Worm (Caenorhabditis elegans): ENCODE data around the gene delm-1.

The delm-1 gene

DNA sequence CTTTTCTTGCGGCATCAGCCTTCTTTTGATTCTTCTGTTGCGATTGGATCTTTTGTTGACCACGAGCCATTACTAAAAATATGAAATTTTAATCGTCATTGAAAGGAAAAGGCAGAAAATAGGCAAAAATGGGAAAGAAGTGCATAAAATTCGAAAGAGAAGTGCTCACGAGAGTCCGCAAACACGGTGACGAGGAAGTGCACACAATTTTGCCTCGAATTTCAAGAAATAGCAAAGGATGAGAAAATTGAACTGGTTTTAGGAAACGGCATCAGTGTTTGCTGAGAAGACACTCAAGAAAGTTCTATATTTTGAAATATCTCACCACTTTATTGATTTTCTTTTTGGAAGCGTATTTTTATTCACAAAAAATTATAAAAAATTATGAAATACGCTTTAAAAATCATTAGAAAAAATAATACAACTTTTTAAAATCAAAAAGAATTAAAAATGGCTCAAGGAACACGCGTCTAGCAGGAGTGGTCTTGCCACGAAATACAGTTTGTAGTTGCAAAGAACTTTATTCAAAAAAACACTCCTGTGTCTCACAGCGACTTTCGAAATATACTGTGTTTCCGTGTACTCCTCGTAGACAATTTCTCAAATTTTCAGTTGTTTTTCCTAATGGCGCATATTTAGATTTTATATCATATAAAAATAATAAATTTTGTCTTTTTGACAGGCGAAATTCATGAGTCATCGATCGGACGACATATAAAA, 39.0 kb downstream of the delm-1 start, which contains the start of the genes znf-706 and cpna-3 (continued):
- TF ChIP-seq K12H6.12 (tag; optimal IDR thresholded peaks at IDR 0.05) (no peak), zim-3 (tag; optimal IDR thresholded peaks at IDR 0.05) (no peak), lin-35 (GFP tag; optimal IDR thresholded peaks at IDR 0.05) (no peak), B0261.1 (tag; optimal IDR thresholded peaks at IDR 0.05) (no peak), K11D2.4 (GFP tag; IDR thresholded peaks at IDR 0.05) (no peak), F23B12.7 (tag; optimal IDR thresholded peaks at IDR 0.05; ENCODE audit: insufficient read depth) (peak; percentile 36), ztf-26 (tag; optimal IDR thresholded peaks at IDR 0.05) (no peak), ceh-40 (GFP tag; IDR thresholded peaks at IDR 0.05) (no peak), snpc-4 (GFP tag; optimal IDR thresholded peaks at IDR 0.05) (no peak), snpc-4 (tag; optimal IDR thresholded peaks at IDR 0.05) (peak in 2 of 4 experiments; percentile 21 to 62), rec-8 (tag; optimal IDR thresholded peaks at IDR 0.05) (no peak), lag-1 (GFP tag; IDR thresholded peaks at IDR 0.05) (no peak), ceh-100 (GFP tag; IDR thresholded peaks at IDR 0.05) (no peak), Y53G8AR.9 (GFP tag; conservative IDR thresholded peaks at IDR 0.05) (no peak), Y56A3A.18 (GFP tag; IDR thresholded peaks at IDR 0.05) (no peak), ztf-25 (GFP tag; IDR thresholded peaks at IDR 0.05) (no peak), madf-10 (tag; optimal IDR thresholded peaks at IDR 0.05) (no peak), dpff-1 (tag; optimal IDR thresholded peaks at IDR 0.05) (no peak), madf-8 (GFP tag; conservative IDR thresholded peaks at IDR 0.05) (peak; percentile 61), tlf-1 (GFP tag; optimal IDR thresholded peaks at IDR 0.05) (no peak), lsy-27 (tag; optimal IDR thresholded peaks at IDR 0.05; ENCODE audit: borderline replicate concordance, insufficient read depth) (no peak), pbrm-1 (GFP tag; IDR thresholded peaks at IDR 0.05) (no peak), sdz-38 (tag; optimal IDR thresholded peaks at IDR 0.05) (no peak), somi-1 (GFP tag; optimal IDR thresholded peaks at IDR 0.05) (no peak), D2030.7 (GFP tag; IDR thresholded peaks at IDR 0.05) (no peak), lin-54 (GFP tag; optimal IDR thresholded peaks at IDR 0.05) (peak; percentile 57), zfh-2 (GFP tag; conservative IDR thresholded peaks at IDR 0.05) (no peak), egl-44 (GFP tag; IDR thresholded peaks at IDR 0.05) (no peak), let-526 (GFP tag; IDR thresholded peaks at IDR 0.05) (no peak), tbx-9 (tag; optimal IDR thresholded peaks at IDR 0.05; ENCODE audit: borderline replicate concordance) (no peak), ceh-27 (GFP tag; optimal IDR thresholded peaks at IDR 0.05) (no peak), ets-4 (GFP tag; optimal IDR thresholded peaks at IDR 0.05) (no peak), lsl-1 (GFP tag; optimal IDR thresholded peaks at IDR 0.05) (peak; percentile 91), F22D6.2 (tag; optimal IDR thresholded peaks at IDR 0.05) (no peak), tbp1 (GFP tag; optimal IDR thresholded peaks at IDR 0.05) (peak; percentile 37), madf-3 (GFP tag; IDR thresholded peaks at IDR 0.05) (no peak), T26A5.8 (tag; optimal IDR thresholded peaks at IDR 0.05) (no peak), let-607 (tag; optimal IDR thresholded peaks at IDR 0.05) (no peak), bed-1 (GFP tag; IDR thresholded peaks at IDR 0.05) (no peak), repo-1 (tag; optimal IDR thresholded peaks at IDR 0.05) (no peak), Y95B8A.8 (GFP tag; IDR thresholded peaks at IDR 0.05) (no peak), die-1 (tag; optimal IDR thresholded peaks at IDR 0.05) (no peak), lin-26 (GFP tag; IDR thresholded peaks at IDR 0.05) (no peak), hmg-20 (GFP tag; IDR thresholded peaks at IDR 0.05) (no peak), ekl-4 (GFP tag; IDR thresholded peaks at IDR 0.05) (no peak), gei-17 (GFP tag; optimal IDR thresholded peaks at IDR 0.05) (no peak), Y79H2A.3 (GFP tag; conservative IDR thresholded peaks at IDR 0.05) (no peak), F52B5.7 (tag; optimal IDR thresholded peaks at IDR 0.05) (no peak)

Measured in whole organism, young adult.